Worm (Caenorhabditis elegans) whole organism, mixed stage, embryonic: ENCODE measurements around the gene npr-18.

ENCODE experiments used
- M03D4.4 ChIP-seq: sonication (generic microtip); optimal IDR thresholded peaks from 2 replicates; lab custom pipeline; 2017; ENCODE audit warnings: mild to moderate bottlenecking, missing genetic modification characterization, missing compliant biosample characterization
- ceh-43 ChIP-seq: fragments of 200-800 bp; sonication (Bioruptor generic); optimal IDR thresholded peaks from 2 replicates; lab custom pipeline; 2018; ENCODE audit warnings: mild to moderate bottlenecking, missing genetic modification characterization, moderate library complexity, missing compliant biosample characterization
- ceh-83 ChIP-seq: fragments of 200-800 bp; sonication (Bioruptor generic); optimal IDR thresholded peaks from 2 replicates; lab custom pipeline; 2018; ENCODE audit warnings: mild to moderate bottlenecking, missing genetic modification characterization, missing compliant biosample characterization
- ces-1 ChIP-seq: fragments of 150-350 bp; optimal IDR thresholded peaks from 2 replicates; lab custom pipeline; 2014; ENCODE audit warnings: missing biosample characterization, missing genetic modification reagents, missing genetic modification characterization
- cnd-1 ChIP-seq: fragments of 200-800 bp; sonication (Bioruptor generic); optimal IDR thresholded peaks from 2 replicates; lab custom pipeline; 2018; ENCODE audit warnings: mild to moderate bottlenecking, missing genetic modification characterization, missing compliant biosample characterization
- drap-1 ChIP-seq: fragments of 200-800 bp; sonication (Bioruptor generic); optimal IDR thresholded peaks from 3 replicates; lab custom pipeline; 2018; ENCODE audit warnings: mild to moderate bottlenecking, missing genetic modification characterization, missing compliant biosample characterization
- elt-1 ChIP-seq: sonication (generic microtip); optimal IDR thresholded peaks from 2 replicates; lab custom pipeline; 2017; ENCODE audit warnings: missing genetic modification characterization, mild to moderate bottlenecking, missing compliant biosample characterization, antibody characterized with exemption, moderate library complexity, borderline replicate concordance; ENCODE audit not compliant: insufficient read depth
- elt-3 ChIP-seq: fragments of 150-350 bp; optimal IDR thresholded peaks from 2 replicates; lab custom pipeline; 2014; ENCODE audit warnings: missing biosample characterization, missing genetic modification characterization
- flh-1 ChIP-seq: fragments of 200-800 bp; sonication (Bioruptor generic); optimal IDR thresholded peaks from 2 replicates; lab custom pipeline; 2018; ENCODE audit warnings: mild to moderate bottlenecking, missing genetic modification characterization, moderate library complexity, missing compliant biosample characterization
- ham-2 ChIP-seq: fragments of 200-800 bp; sonication (Bioruptor generic); optimal IDR thresholded peaks from 2 replicates; lab custom pipeline; 2018; ENCODE audit warnings: mild to moderate bottlenecking, missing genetic modification characterization, missing compliant biosample characterization
- hlh-1 ChIP-seq: fragments of 150-350 bp; optimal IDR thresholded peaks from 2 replicates; lab custom pipeline; 2014; ENCODE audit warnings: missing biosample characterization, missing genetic modification reagents, missing genetic modification characterization
- lin-32 ChIP-seq: fragments of 200-800 bp; sonication (Bioruptor generic); optimal IDR thresholded peaks from 2 replicates; lab custom pipeline; 2018; ENCODE audit warnings: mild to moderate bottlenecking, missing genetic modification characterization, missing compliant biosample characterization
- lsy-2 ChIP-seq: fragments of 150-350 bp; optimal IDR thresholded peaks from 2 replicates; lab custom pipeline; 2014; ENCODE audit warnings: missing biosample characterization, missing genetic modification characterization
- mls-2 ChIP-seq: sonication (generic microtip); optimal IDR thresholded peaks from 2 replicates; lab custom pipeline; 2016; ENCODE audit warnings: mild to moderate bottlenecking, missing genetic modification characterization, moderate library complexity, missing compliant biosample characterization
- nhr-12 ChIP-seq: fragments of 150-350 bp; optimal IDR thresholded peaks from 2 replicates; lab custom pipeline; 2014; ENCODE audit warnings: missing biosample characterization, missing genetic modification characterization
- nhr-2 ChIP-seq: fragments of 150-350 bp; optimal IDR thresholded peaks from 2 replicates; lab custom pipeline; 2014; ENCODE audit warnings: missing biosample characterization, missing genetic modification characterization
- nhr-28 ChIP-seq: fragments of 150-350 bp; optimal IDR thresholded peaks from 2 replicates; lab custom pipeline; 2014; ENCODE audit warnings: missing biosample characterization, missing genetic modification characterization
- nhr-76 ChIP-seq: sonication (generic microtip); optimal IDR thresholded peaks from 2 replicates; lab custom pipeline; 2017; ENCODE audit warnings: missing biosample characterization, missing genetic modification characterization
- pha-4 ChIP-seq: fragments of 150-350 bp; optimal IDR thresholded peaks from 2 replicates; lab custom pipeline; 2018; ENCODE audit warnings: missing biosample characterization, missing genetic modification reagents, missing genetic modification characterization
- sem-2 ChIP-seq: fragments of 200-800 bp; sonication (Bioruptor generic); optimal IDR thresholded peaks from 2 replicates; lab custom pipeline; 2018; ENCODE audit warnings: mild to moderate bottlenecking, missing genetic modification characterization, missing compliant biosample characterization
- snpc-4 ChIP-seq: fragments of 150-350 bp; optimal IDR thresholded peaks from 2 replicates; lab custom pipeline; 2014; ENCODE audit warnings: missing biosample characterization, missing genetic modification characterization
- tbx-8 ChIP-seq: fragments of 200-800 bp; sonication (Bioruptor generic); optimal IDR thresholded peaks from 2 replicates; lab custom pipeline; 2018; ENCODE audit warnings: mild to moderate bottlenecking, missing genetic modification characterization, moderate library complexity, missing compliant biosample characterization
- unc-120 ChIP-seq: sonication (generic microtip); optimal IDR thresholded peaks from 2 replicates; lab custom pipeline; 2017; ENCODE audit warnings: missing genetic modification characterization, missing compliant biosample characterization; ENCODE audit not compliant: poor library complexity, severe bottlenecking
- unc-39 ChIP-seq: fragments of 150-350 bp; optimal IDR thresholded peaks from 2 replicates; lab custom pipeline; 2014; ENCODE audit warnings: missing biosample characterization, missing genetic modification characterization
- zip-8 ChIP-seq: fragments of 150-350 bp; optimal IDR thresholded peaks from 2 replicates; lab custom pipeline; 2014; ENCODE audit warnings: missing biosample characterization, missing genetic modification characterization
- ztf-11 ChIP-seq: fragments of 150-350 bp; optimal IDR thresholded peaks from 2 replicates; lab custom pipeline; 2014; ENCODE audit warnings: missing biosample characterization, missing genetic modification characterization

Gene npr-18

DNA sequence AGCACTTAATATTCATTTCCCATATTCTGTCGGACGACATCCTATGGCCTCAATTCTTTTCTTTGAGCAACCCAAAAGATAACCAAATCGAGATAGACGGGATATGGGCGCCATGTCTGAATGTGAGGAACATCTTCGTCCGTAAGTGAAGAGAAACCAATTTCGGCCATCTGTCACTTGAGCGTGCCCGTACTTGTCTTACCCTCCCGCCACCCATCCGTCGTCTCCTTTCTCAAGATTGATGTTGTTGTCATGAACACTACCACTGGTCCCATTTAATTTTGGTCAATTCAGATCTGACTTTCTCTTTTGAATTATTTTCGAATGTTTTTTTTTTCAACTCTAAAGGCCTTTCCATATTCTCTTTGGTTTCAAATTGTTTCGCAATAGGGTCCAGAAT is 12.2 kb downstream of the npr-18 start:
- peak; percentile 22 for TF ChIP-seq ces-1 (GFP tag; lab: Kevin White, UChicago)
- TF ChIP-seq cnd-1 (tag; lab: Kevin White, UChicago): peak; percentile 73
- peak; percentile 62 for TF ChIP-seq lin-32
- no peak for TF ChIP-seq elt-3 (tag; lab: Kevin White, UChicago)
- TF ChIP-seq elt-1 (tag; lab: Kevin White, UChicago): no peak

- TF ChIP-seq ces-1 (GFP tag; lab: Kevin White, UChicago) (peak; percentile 60), sem-2 (GFP tag; lab: Kevin White, UChicago) (no peak)
Observed at ce11 chrX:9705257-9706035, 14.9 kb downstream of the npr-18 start.

ce11 chrX:9706084-9706483 is 15.5 kb downstream of the npr-18 start, which contains the start of gene F15G9.1:
Gene F15G9.1 (plus strand): TSS chrX:9706384.
- TF ChIP-seq ztf-11: no peak
- TF ChIP-seq flh-1 (GFP tag; lab: Kevin White, UChicago): no peak
- no peak for TF ChIP-seq ceh-43 (GFP tag; lab: Kevin White, UChicago)
- TF ChIP-seq tbx-8 (GFP tag; lab: Kevin White, UChicago): no peak

DNA sequence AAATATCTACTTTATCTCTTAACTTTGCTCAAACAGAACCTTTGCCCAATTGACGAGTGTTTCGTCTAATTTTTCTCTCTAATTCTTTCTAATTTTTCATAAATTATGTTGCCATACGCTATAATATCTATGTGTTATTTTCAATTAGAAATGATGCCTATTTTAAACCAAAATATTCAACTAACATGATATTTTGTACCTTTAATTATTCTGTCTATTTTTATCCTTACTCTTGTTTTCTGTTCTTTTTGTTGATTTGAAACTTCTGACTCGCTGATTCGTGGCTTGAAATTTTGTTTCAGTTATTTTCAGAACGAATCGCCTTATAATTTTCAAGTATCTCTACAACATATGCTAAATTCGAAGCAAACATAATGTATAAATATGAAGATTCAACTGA is 18.9 kb downstream of the npr-18 start, which contains the start of gene F15G9.6:
TSS of gene F15G9.6 (plus strand) at position 301 of the 400 bp plus-strand sequence.
- TF ChIP-seq lsy-2 (tag; lab: Kevin White, UChicago) (no peak), unc-120 (tag; lab: Kevin White, UChicago) (no peak), zip-8 (tag; lab: Kevin White, UChicago) (no peak), nhr-12 (tag; lab: Kevin White, UChicago) (no peak), mls-2 (no peak), ceh-43 (GFP tag; lab: Kevin White, UChicago) (no peak), drap-1 (GFP tag; lab: Kevin White, UChicago) (no peak), nhr-2 (no peak), pha-4 (tag; lab: Kevin White, UChicago) (no peak), hlh-1 (tag; lab: Kevin White, UChicago) (no peak), ceh-83 (GFP tag; lab: Kevin White, UChicago) (no peak)

DNA sequence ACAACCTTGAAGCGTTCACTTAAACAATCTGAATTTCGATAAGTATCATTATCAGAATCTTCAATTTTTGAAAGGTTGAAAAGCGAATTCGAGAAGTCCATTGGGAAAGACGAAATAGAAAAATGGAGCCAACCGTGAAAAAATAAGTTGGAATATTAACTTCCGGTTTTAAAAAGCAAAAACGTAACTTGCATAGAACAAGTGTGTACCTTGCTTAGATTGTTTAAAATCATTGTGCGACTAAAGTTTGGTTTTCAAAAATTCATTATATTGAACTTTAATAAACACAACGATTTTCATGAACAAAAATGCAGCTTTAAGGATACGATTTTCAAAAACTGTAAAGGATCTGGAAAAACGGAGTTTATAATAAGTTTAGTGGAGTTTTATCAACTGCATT is 23.1 kb downstream of the npr-18 start, which contains the start of gene F15G9.2:
TSS of gene F15G9.2 (minus strand) at position 101 of the 400 bp plus-strand sequence.
- TF ChIP-seq nhr-76 (tag; lab: Kevin White, UChicago) (no peak), hlh-1 (tag; lab: Kevin White, UChicago) (no peak)

DNA sequence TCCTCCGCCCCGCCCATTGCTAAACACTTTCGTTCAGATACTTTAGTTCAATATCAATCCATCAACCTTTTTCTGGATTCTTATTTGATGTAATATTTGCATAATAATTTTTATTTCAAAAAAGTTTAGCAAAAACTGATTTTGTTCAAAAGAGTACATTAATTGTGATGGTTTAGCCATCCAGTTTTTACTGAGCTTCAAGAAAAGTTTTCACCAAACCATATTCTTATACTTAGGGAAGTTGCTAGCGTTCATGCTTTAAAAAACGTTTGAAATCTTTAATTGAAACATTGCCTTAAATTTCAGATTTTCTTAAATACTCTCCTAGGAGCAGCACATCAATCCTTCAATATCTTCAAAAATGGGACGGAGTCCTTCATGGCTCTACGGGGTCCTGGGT is 26.7 kb downstream of the npr-18 start, which contains the start of gene him-4:
TSS of gene him-4 (plus strand) at position 301 of the 400 bp plus-strand sequence.
- TF ChIP-seq unc-120 (tag; lab: Kevin White, UChicago) (no peak), ztf-11 (no peak), elt-1 (tag; lab: Kevin White, UChicago) (no peak), M03D4.4 (no peak), nhr-12 (tag; lab: Kevin White, UChicago) (no peak), cnd-1 (tag; lab: Kevin White, UChicago) (no peak), ham-2 (GFP tag; lab: Kevin White, UChicago) (no peak), mls-2 (no peak), nhr-28 (no peak)

DNA sequence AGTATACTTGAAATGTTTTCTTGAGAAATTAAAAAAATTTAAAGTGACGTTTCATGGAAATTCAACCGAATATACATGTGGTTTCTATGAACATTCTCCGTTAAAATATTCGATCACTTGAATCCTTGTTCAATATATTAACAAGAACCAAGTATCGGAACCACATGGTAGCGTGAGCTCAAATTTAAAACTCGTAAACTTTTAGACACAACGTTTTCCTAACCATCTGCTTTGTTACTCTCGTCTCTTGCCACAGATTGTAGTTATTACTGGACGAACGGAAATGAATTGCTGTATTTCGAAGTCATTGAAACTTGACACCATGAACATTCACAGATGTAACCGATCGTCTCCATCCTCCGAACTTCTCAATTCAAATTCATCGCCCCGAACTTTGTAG is 28.5 kb downstream of the npr-18 start:
- TF ChIP-seq snpc-4 (tag; lab: Kevin White, UChicago) (no peak), nhr-12 (tag; lab: Kevin White, UChicago) (no peak), unc-39 (tag; lab: Kevin White, UChicago) (no peak)
